Fruit fly (Drosophila melanogaster): ENCODE results near the gene Ccp84Ab.

- TF ChIP-seq CG7045 (GFP tag; optimal IDR thresholded peaks at IDR 0.05) (no peak), Mnt (GFP tag; optimal IDR thresholded peaks at IDR 0.05) (no peak), kay (GFP tag; ENCODE audit: borderline replicate concordance) (no peak), CG7101 (tag; optimal IDR thresholded peaks at IDR 0.05) (no peak), CG33017 (tag; optimal IDR thresholded peaks at IDR 0.05) (no peak), pad (GFP tag; optimal IDR thresholded peaks at IDR 0.05) (no peak), CG1620 (GFP tag; optimal IDR thresholded peaks at IDR 0.05) (no peak), tj (GFP tag; optimal IDR thresholded peaks at IDR 0.05) (no peak), Hr96 (GFP tag; optimal IDR thresholded peaks at IDR 0.05) (no peak), CG11617 (GFP tag; optimal IDR thresholded peaks at IDR 0.05) (no peak), CG14711 (tag; optimal IDR thresholded peaks at IDR 0.05) (no peak), CG12768 (GFP tag; optimal IDR thresholded peaks at IDR 0.05) (no peak)
Observed at dm6 chr3R:6696221-6696749, 6.4 kb downstream of the Ccp84Ab start, which contains the start of gene Ccp84Ac.
